Fruit fly (Drosophila melanogaster): ENCODE measurements around the gene CG42353.

The CG42353 gene

dm6 chrX:16091431-16091990 lies 13.2 kb downstream of the CG42353 start, which contains the start of gene Tob (continued):
- TF ChIP-seq Lim3 (GFP tag; IDR thresholded peaks at IDR 0.05) (no peak), CG17568 (GFP tag; optimal IDR thresholded peaks at IDR 0.05) (no peak), sima (GFP tag; optimal IDR thresholded peaks at IDR 0.05) (no peak), CG13123 (GFP tag; optimal IDR thresholded peaks at IDR 0.05) (no peak), B-H2 (GFP tag; optimal IDR thresholded peaks at IDR 0.05) (peak; percentile 1), CG7556 (GFP tag; optimal IDR thresholded peaks at IDR 0.05) (peak; percentile 1), zfh1 (GFP tag; IDR thresholded peaks at IDR 0.05) (no peak), CG8281 (tag; optimal IDR thresholded peaks at IDR 0.05) (no peak), Dref (GFP tag; IDR thresholded peaks at IDR 0.05) (no peak), yki (optimal IDR thresholded peaks at IDR 0.05) (peak; percentile 39), bsh (GFP tag; optimal IDR thresholded peaks at IDR 0.05) (no peak), CG11093 (GFP tag; IDR thresholded peaks at IDR 0.05) (no peak), vvl (GFP tag; IDR thresholded peaks at IDR 0.05) (no peak), CG6689 (GFP tag; IDR thresholded peaks at IDR 0.05) (0 out of 2 replicates have a peak, but pooled peaks have one; percentile 11), nmo (GFP tag; optimal IDR thresholded peaks at IDR 0.05) (peak; percentile 6), CG9215 (GFP tag; IDR thresholded peaks at IDR 0.05) (no peak), ara (GFP tag; IDR thresholded peaks at IDR 0.05) (0 out of 2 replicates have a peak, but pooled peaks have one; percentile 29), scrt (GFP tag; optimal IDR thresholded peaks at IDR 0.05) (no peak), CG3838 (GFP tag; optimal IDR thresholded peaks at IDR 0.05) (no peak), CG7372 (GFP tag; IDR thresholded peaks at IDR 0.05) (no peak), pros (GFP tag; optimal IDR thresholded peaks at IDR 0.05) (peak; percentile 24), CG2129 (GFP tag; IDR thresholded peaks at IDR 0.05; ENCODE audit: partially characterized antibody) (no peak), CG9876 (GFP tag; optimal IDR thresholded peaks at IDR 0.05) (no peak), Hand (GFP tag; optimal IDR thresholded peaks at IDR 0.05) (peak; percentile 3), CG13287 (GFP tag; IDR thresholded peaks at IDR 0.05; ENCODE audit: partially characterized antibody) (peak; percentile 43; the same call in 1 of the 2 replicates), p53 (GFP tag; optimal IDR thresholded peaks at IDR 0.05) (no peak), ttk (GFP tag; IDR thresholded peaks at IDR 0.05) (no peak), disco-r (GFP tag; optimal IDR thresholded peaks at IDR 0.05) (peak; percentile 26), CG17186 (GFP tag; optimal IDR thresholded peaks at IDR 0.05) (no peak), Dbx (GFP tag; IDR thresholded peaks at IDR 0.05) (peak; percentile 40; the same call in 2 of the 3 replicates), CG4820 (GFP tag; optimal IDR thresholded peaks at IDR 0.05) (no peak), fu2 (GFP tag; optimal IDR thresholded peaks at IDR 0.05) (no peak), lab (GFP tag; optimal IDR thresholded peaks at IDR 0.05) (peak; percentile 55), vfl (GFP tag; optimal IDR thresholded peaks at IDR 0.05) (no peak), CG30431 (GFP tag; optimal IDR thresholded peaks at IDR 0.05) (no peak), luna (GFP tag; optimal IDR thresholded peaks at IDR 0.05) (no peak), dmrt99B (tag; optimal IDR thresholded peaks at IDR 0.05) (peak; percentile 22), CG18619 (GFP tag; optimal IDR thresholded peaks at IDR 0.05) (no peak), CG3163 (GFP tag; optimal IDR thresholded peaks at IDR 0.05) (peak; percentile 16), NC2β (GFP tag; optimal IDR thresholded peaks at IDR 0.05) (no peak), dm (GFP tag; optimal IDR thresholded peaks at IDR 0.05) (no peak), hth (optimal IDR thresholded peaks at IDR 0.05) (no peak), ssp (GFP tag; IDR thresholded peaks at IDR 0.05) (no peak), CG31388 (GFP tag; optimal IDR thresholded peaks at IDR 0.05) (no peak), CG18599 (GFP tag; optimal IDR thresholded peaks at IDR 0.05) (peak; percentile 33), ato (GFP tag; IDR thresholded peaks at IDR 0.05; ENCODE audit: partially characterized antibody) (no peak), CG7745 (tag; optimal IDR thresholded peaks at IDR 0.05) (no peak), Camta (GFP tag; optimal IDR thresholded peaks at IDR 0.05) (no peak), insv (GFP tag; optimal IDR thresholded peaks at IDR 0.05) (peak in 1 of 2 experiments; percentile 32), CG7271 (tag; optimal IDR thresholded peaks at IDR 0.05) (no peak), unc-4 (GFP tag; IDR thresholded peaks at IDR 0.05; ENCODE audit: partially characterized antibody) (0 out of 2 replicates have a peak, but pooled peaks have one; percentile 26)
